Worm (Caenorhabditis elegans) whole organism, young adult: Measurements from ENCODE around the gene T04F3.3.

Source experiments
- F39B2.1 ChIP-seq: fragments of 200-800 bp; sonication (Bioruptor generic); IDR thresholded peaks from 2 replicates; pipeline ENCODE4 v1.3.6; 2022; ENCODE audit warnings: missing genetic modification reagents, missing genetic modification characterization, missing compliant biosample characterization
- ZK185.1 ChIP-seq: sonication (generic microtip); optimal IDR thresholded peaks from 2 replicates; lab custom pipeline; 2016; ENCODE audit warnings: mild to moderate bottlenecking, missing genetic modification characterization, missing compliant biosample characterization; ENCODE audit not compliant: poor library complexity, severe bottlenecking
- attf-6 ChIP-seq: fragments of 200-800 bp; sonication (Bioruptor generic); IDR thresholded peaks from 2 replicates; pipeline ENCODE4 v1.3.6; 2022; ENCODE audit warnings: missing genetic modification reagents, missing genetic modification characterization, missing compliant biosample characterization
- ccch-3 ChIP-seq: fragments of 200-800 bp; sonication (Bioruptor generic); optimal IDR thresholded peaks from 2 replicates; lab custom pipeline; 2018; ENCODE audit warnings: mild to moderate bottlenecking, missing genetic modification characterization, missing compliant biosample characterization
- cebp-2 ChIP-seq: fragments of 200-800 bp; sonication (Bioruptor generic); IDR thresholded peaks from 2 replicates; pipeline ENCODE4 v1.3.6; 2022; ENCODE audit warnings: missing genetic modification characterization, missing compliant biosample characterization
- tbx-9 ChIP-seq: sonication (generic microtip); optimal IDR thresholded peaks from 2 replicates; lab custom pipeline; 2016; ENCODE audit warnings: borderline replicate concordance, missing genetic modification characterization, inconsistent platforms, missing compliant biosample characterization
- unc-62 ChIP-seq: fragments of 150-350 bp; optimal IDR thresholded peaks from 2 replicates; lab custom pipeline; 2014; ENCODE audit warnings: missing biosample characterization, missing genetic modification reagents, missing genetic modification characterization

The T04F3.3 gene

DNA sequence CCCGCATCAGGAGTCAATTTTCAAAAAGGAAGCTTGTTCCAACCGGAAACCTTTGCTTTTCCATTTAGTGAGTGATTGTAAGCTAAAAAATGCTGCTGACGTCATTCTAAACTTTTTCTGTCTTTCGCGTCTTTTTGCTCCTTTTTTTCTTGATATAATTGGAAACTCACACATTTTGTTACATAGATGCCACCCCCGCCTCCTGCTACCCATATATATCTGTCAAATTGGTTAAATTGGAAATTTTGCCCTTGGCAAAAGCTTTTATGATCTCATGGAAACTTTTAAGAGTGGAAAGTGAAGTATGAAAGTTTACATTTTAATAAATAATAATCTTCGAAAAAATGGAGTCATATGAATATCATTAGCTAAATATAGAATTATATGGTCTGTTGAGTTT is 51.2 kb downstream of the T04F3.3 start (continued):
- TF ChIP-seq tbx-9 (tag; lab: Kevin White, UChicago) (no peak), cebp-2 (GFP tag; lab: Robert Waterston, UW) (no peak), unc-62 (no peak), F39B2.1 (GFP tag; lab: Robert Waterston, UW) (no peak), ccch-3 (no peak), attf-6 (GFP tag; lab: Robert Waterston, UW) (no peak), ZK185.1 (tag; lab: Kevin White, UChicago) (no peak)
